Worm (Caenorhabditis elegans): ENCODE results near the gene aman-2.

DNA sequence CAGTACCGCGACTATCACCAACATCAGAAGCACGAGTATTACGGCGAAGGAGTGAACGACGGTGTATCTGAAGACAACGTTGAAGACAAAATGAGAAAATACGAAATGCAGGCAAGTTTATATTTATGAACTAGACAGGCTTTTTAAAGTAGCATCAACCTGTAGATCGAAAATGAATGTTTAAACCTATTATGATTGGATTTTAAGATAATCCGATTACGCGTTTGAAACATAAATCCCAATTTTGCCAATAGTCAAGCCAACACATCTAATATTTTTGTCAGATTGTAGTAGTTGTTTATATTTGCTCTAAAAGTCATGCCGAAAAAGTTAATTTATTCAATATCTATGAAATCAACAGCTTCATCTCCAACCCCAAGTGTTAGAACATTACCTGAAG, 31.8 kb downstream of the aman-2 start:
- no peak for TF ChIP-seq ztf-6 (GFP tag; IDR thresholded peaks at IDR 0.05)
- no peak for TF ChIP-seq dpl-1 (GFP tag; optimal IDR thresholded peaks at IDR 0.05)
- no peak for TF ChIP-seq B0336.3 (GFP tag; IDR thresholded peaks at IDR 0.05)
- no peak for TF ChIP-seq attf-6 (GFP tag; IDR thresholded peaks at IDR 0.05)
- TF ChIP-seq egl-44 (GFP tag; IDR thresholded peaks at IDR 0.05) = no peak
- TF ChIP-seq Y53G8AR.9 (GFP tag; conservative IDR thresholded peaks at IDR 0.05) = no peak
- no peak for TF ChIP-seq nhr-27 (tag; optimal IDR thresholded peaks at IDR 0.05)
